Worm (Caenorhabditis elegans) whole organism, L2 larva: ENCODE results near the gene ptp-4A2.

ENCODE experiments used
- C34F6.9 ChIP-seq: fragments of 150-350 bp; optimal IDR thresholded peaks from 2 replicates; lab custom pipeline; 2014; ENCODE audit warnings: missing biosample characterization, missing genetic modification characterization
- F13H6.1 ChIP-seq: sonication (generic microtip); optimal IDR thresholded peaks from 2 replicates; lab custom pipeline; 2016; ENCODE audit warnings: missing genetic modification characterization, missing compliant biosample characterization
- R02D3.7 ChIP-seq: fragments of 150-350 bp; optimal IDR thresholded peaks from 2 replicates; lab custom pipeline; 2014; ENCODE audit warnings: missing biosample characterization, missing genetic modification characterization
- Y55F3AM.14 ChIP-seq: fragments of 200-800 bp; sonication (Bioruptor generic); optimal IDR thresholded peaks from 2 replicates; lab custom pipeline; 2018; ENCODE audit warnings: mild to moderate bottlenecking, missing genetic modification characterization, missing compliant biosample characterization
- ZK546.5 ChIP-seq: sonication (generic microtip); optimal IDR thresholded peaks from 2 replicates; lab custom pipeline; 2017; ENCODE audit warnings: missing biosample characterization, missing genetic modification characterization
- alr-1 ChIP-seq: fragments of 150-350 bp; optimal IDR thresholded peaks from 2 replicates; lab custom pipeline; 2014; ENCODE audit warnings: missing biosample characterization, missing genetic modification characterization
- aly-2 ChIP-seq: fragments of 150-350 bp; optimal IDR thresholded peaks from 2 replicates; lab custom pipeline; 2014; ENCODE audit warnings: missing biosample characterization, missing genetic modification characterization
- ama-1 ChIP-seq: fragments of 150-350 bp; optimal IDR thresholded peaks from 2 replicates; lab custom pipeline; 2018; ENCODE audit warnings: inconsistent platforms
- blmp-1 ChIP-seq: sonication (generic microtip); optimal IDR thresholded peaks from 2 replicates; lab custom pipeline; 2017; ENCODE audit warnings: missing genetic modification characterization, mild to moderate bottlenecking, missing compliant biosample characterization, antibody characterized with exemption, moderate library complexity; ENCODE audit not compliant: insufficient read depth
- ceh-16 ChIP-seq: fragments of 150-350 bp; optimal IDR thresholded peaks from 2 replicates; lab custom pipeline; 2014; ENCODE audit warnings: missing biosample characterization, missing genetic modification characterization
- ceh-82 ChIP-seq: fragments of 150-350 bp; optimal IDR thresholded peaks from 2 replicates; lab custom pipeline; 2014; ENCODE audit warnings: missing biosample characterization, missing genetic modification characterization
- crh-2 ChIP-seq: sonication (generic microtip); optimal IDR thresholded peaks from 2 replicates; lab custom pipeline; 2017; ENCODE audit warnings: missing biosample characterization, missing genetic modification characterization
- dmd-4 ChIP-seq: sonication (generic microtip); optimal IDR thresholded peaks from 2 replicates; lab custom pipeline; 2017; ENCODE audit warnings: missing biosample characterization, missing genetic modification characterization
- egl-27 ChIP-seq: sonication (generic microtip); optimal IDR thresholded peaks from 3 replicates; lab custom pipeline; 2017; ENCODE audit warnings: missing biosample characterization, missing genetic modification reagents, missing genetic modification characterization
- elt-1 ChIP-seq: fragments of 150-350 bp; optimal IDR thresholded peaks from 2 replicates; lab custom pipeline; 2014; ENCODE audit warnings: missing biosample characterization, missing genetic modification characterization
- elt-3 ChIP-seq: sonication (generic microtip); optimal IDR thresholded peaks from 2 replicates; lab custom pipeline; 2017; ENCODE audit warnings: missing biosample characterization, missing genetic modification characterization
- fos-1 ChIP-seq: fragments of 150-350 bp; optimal IDR thresholded peaks from 2 replicates; lab custom pipeline; 2014; ENCODE audit warnings: missing biosample characterization, missing genetic modification characterization
- gmeb-1 ChIP-seq: fragments of 150-350 bp; optimal IDR thresholded peaks from 2 replicates; lab custom pipeline; 2014; ENCODE audit warnings: missing biosample characterization, missing genetic modification characterization
- lin-11 ChIP-seq: fragments of 150-350 bp; sonication (generic microtip); optimal IDR thresholded peaks from 2 replicates; lab custom pipeline; 2014; ENCODE audit warnings: missing biosample characterization, missing genetic modification characterization, inconsistent platforms, mixed read lengths
- lin-13 ChIP-seq: fragments of 150-350 bp; optimal IDR thresholded peaks from 2 replicates; lab custom pipeline; 2014; ENCODE audit warnings: missing biosample characterization, missing genetic modification reagents, missing genetic modification characterization
- lin-39 ChIP-seq: fragments of 150-350 bp; optimal IDR thresholded peaks from 2 replicates; lab custom pipeline; 2014; ENCODE audit warnings: missing biosample characterization, missing genetic modification reagents, missing genetic modification characterization
- lsy-2 ChIP-seq, 2 experiments: fragments of 150-350 bp in 1 of 2; sonication (generic microtip) in 1 of 2; optimal IDR thresholded peaks; 2 replicates each; lab custom pipeline; 2014 to 2017; ENCODE audit warnings: missing biosample characterization in 2 of 2, missing genetic modification characterization in 2 of 2
- mab-5 ChIP-seq: fragments of 150-350 bp; optimal IDR thresholded peaks from 2 replicates; lab custom pipeline; 2014; ENCODE audit warnings: missing biosample characterization, missing genetic modification characterization
- mbf-1 ChIP-seq: sonication (generic microtip); optimal IDR thresholded peaks from 2 replicates; lab custom pipeline; 2017; ENCODE audit warnings: missing biosample characterization, missing genetic modification characterization
- nhr-10 ChIP-seq: sonication (generic microtip); optimal IDR thresholded peaks from 2 replicates; lab custom pipeline; 2017; ENCODE audit warnings: missing biosample characterization, missing genetic modification characterization
- nhr-12 ChIP-seq: fragments of 150-350 bp; optimal IDR thresholded peaks from 2 replicates; lab custom pipeline; 2014; ENCODE audit warnings: missing biosample characterization, missing genetic modification characterization
- nhr-129 ChIP-seq: fragments of 150-350 bp; optimal IDR thresholded peaks from 2 replicates; lab custom pipeline; 2014; ENCODE audit warnings: missing biosample characterization, missing genetic modification characterization
- nhr-23 ChIP-seq: fragments of 150-350 bp; optimal IDR thresholded peaks from 2 replicates; lab custom pipeline; 2014; ENCODE audit warnings: missing biosample characterization, missing genetic modification reagents, missing genetic modification characterization
- nhr-237 ChIP-seq: fragments of 150-350 bp; optimal IDR thresholded peaks from 2 replicates; lab custom pipeline; 2014; ENCODE audit warnings: missing biosample characterization, missing genetic modification characterization
- nhr-25 ChIP-seq: fragments of 150-350 bp; sonication (generic microtip); optimal IDR thresholded peaks from 3 replicates; lab custom pipeline; 2014; ENCODE audit warnings: missing biosample characterization, missing genetic modification characterization
- nhr-6 ChIP-seq: fragments of 150-350 bp; optimal IDR thresholded peaks from 2 replicates; lab custom pipeline; 2014; ENCODE audit warnings: missing biosample characterization, missing genetic modification characterization
- nhr-77 ChIP-seq: fragments of 150-350 bp; optimal IDR thresholded peaks from 2 replicates; lab custom pipeline; 2014; ENCODE audit warnings: missing biosample characterization, missing genetic modification characterization
- skn-1 ChIP-seq: sonication (generic microtip); optimal IDR thresholded peaks from 2 replicates; lab custom pipeline; 2017; ENCODE audit warnings: missing biosample characterization, missing genetic modification characterization
- sma-3 ChIP-seq: sonication (generic microtip); optimal IDR thresholded peaks from 2 replicates; lab custom pipeline; 2016; ENCODE audit warnings: missing genetic modification reagents, missing genetic modification characterization, missing compliant biosample characterization
- snpc-4 ChIP-seq: fragments of 150-350 bp; optimal IDR thresholded peaks from 2 replicates; lab custom pipeline; 2014; ENCODE audit warnings: missing biosample characterization, missing genetic modification characterization
- unc-39 ChIP-seq: fragments of 150-350 bp; optimal IDR thresholded peaks from 2 replicates; lab custom pipeline; 2014; ENCODE audit warnings: missing biosample characterization, missing genetic modification characterization
- unc-55 ChIP-seq: fragments of 150-350 bp; sonication (generic microtip); optimal IDR thresholded peaks from 3 replicates; lab custom pipeline; 2014; ENCODE audit warnings: missing biosample characterization, missing genetic modification reagents, missing genetic modification characterization
- zag-1 ChIP-seq: fragments of 150-350 bp; optimal IDR thresholded peaks from 2 replicates; lab custom pipeline; 2014; ENCODE audit warnings: missing biosample characterization, missing genetic modification characterization
- ztf-4 ChIP-seq: fragments of 150-350 bp; optimal IDR thresholded peaks from 2 replicates; lab custom pipeline; 2014; ENCODE audit warnings: missing biosample characterization, missing genetic modification characterization

Gene ptp-4A2

ce11 chrX:3982370-3982769, 39.3 kb upstream of the ptp-4A2 start:
- no peak for TF ChIP-seq aly-2 (tag; lab: Kevin White, UChicago)
- TF ChIP-seq blmp-1 (tag; lab: Kevin White, UChicago): peak; percentile 62
- no peak for TF ChIP-seq mab-5 (tag; lab: Kevin White, UChicago)
- no peak for TF ChIP-seq unc-39 (tag; lab: Kevin White, UChicago)
- TF ChIP-seq lin-13: no peak
- no peak for TF ChIP-seq nhr-12 (tag; lab: Kevin White, UChicago)
- TF ChIP-seq R02D3.7 (tag; lab: Kevin White, UChicago): no peak
- no peak for TF ChIP-seq skn-1 (tag; lab: Kevin White, UChicago)
- no peak for TF ChIP-seq nhr-237 (tag; lab: Kevin White, UChicago)

- no peak for TF ChIP-seq nhr-23
- TF ChIP-seq dmd-4 (tag; lab: Kevin White, UChicago): no peak
- no peak for TF ChIP-seq nhr-25 (tag; lab: Kevin White, UChicago)
- no peak for TF ChIP-seq lin-39 (tag; lab: Kevin White, UChicago)
- TF ChIP-seq nhr-129 (tag; lab: Kevin White, UChicago): no peak
- TF ChIP-seq ceh-82 (tag; lab: Kevin White, UChicago): no peak
- TF ChIP-seq crh-2: no peak
- no peak for TF ChIP-seq ama-1 (lab: Kevin White, UChicago)
- TF ChIP-seq zag-1 (tag; lab: Kevin White, UChicago): no peak
- TF ChIP-seq mbf-1: no peak
- no peak for TF ChIP-seq unc-39 (tag; lab: Kevin White, UChicago)
- no peak for TF ChIP-seq lin-11 (tag; lab: Kevin White, UChicago)
- no peak for TF ChIP-seq F13H6.1 (tag; lab: Kevin White, UChicago)
- no peak for TF ChIP-seq ceh-16
- TF ChIP-seq nhr-6 (tag; lab: Kevin White, UChicago): no peak
Observed at ce11 chrX:3979146-3979545, 36.0 kb upstream of the ptp-4A2 start.

- no peak for TF ChIP-seq egl-27 (tag; lab: Kevin White, UChicago)
- no peak for TF ChIP-seq ZK546.5 (tag; lab: Kevin White, UChicago)
- no peak for TF ChIP-seq aly-2 (tag; lab: Kevin White, UChicago)
- TF ChIP-seq unc-55 (GFP tag; lab: Kevin White, UChicago): no peak
- no peak for TF ChIP-seq nhr-129 (tag; lab: Kevin White, UChicago)
- no peak for TF ChIP-seq nhr-237 (tag; lab: Kevin White, UChicago)
- TF ChIP-seq skn-1 (tag; lab: Kevin White, UChicago): no peak
- no peak for TF ChIP-seq blmp-1 (tag; lab: Kevin White, UChicago)
- TF ChIP-seq ceh-82 (tag; lab: Kevin White, UChicago): no peak
- TF ChIP-seq nhr-77 (tag; lab: Kevin White, UChicago): no peak
- no peak for TF ChIP-seq zag-1 (tag; lab: Kevin White, UChicago)
- no peak for TF ChIP-seq fos-1 (tag; lab: Kevin White, UChicago)
- TF ChIP-seq dmd-4 (tag; lab: Kevin White, UChicago): no peak
- TF ChIP-seq elt-3 (tag; lab: Kevin White, UChicago): no peak
- no peak for TF ChIP-seq snpc-4
- TF ChIP-seq nhr-23: no peak
- TF ChIP-seq ceh-16: no peak
- TF ChIP-seq lin-11 (tag; lab: Kevin White, UChicago): no peak
- TF ChIP-seq, all 48 proteins: peak for 0
Observed at ce11 chrX:3977271-3977670, 34.2 kb upstream of the ptp-4A2 start.

ce11 chrX:3976755-3977154, 33.6 kb upstream of the ptp-4A2 start:
- no peak for TF ChIP-seq lsy-2 (tag; optimal IDR thresholded peaks at IDR 0.05; lab: Kevin White, UChicago)
- TF ChIP-seq blmp-1 (tag; lab: Kevin White, UChicago): no peak
- TF ChIP-seq egl-27 (tag; lab: Kevin White, UChicago): no peak
- no peak for TF ChIP-seq R02D3.7 (tag; lab: Kevin White, UChicago)
- no peak for TF ChIP-seq alr-1 (tag; lab: Kevin White, UChicago)
- TF ChIP-seq gmeb-1 (tag; lab: Kevin White, UChicago): no peak
- no peak for TF ChIP-seq skn-1 (tag; lab: Kevin White, UChicago)
- no peak for TF ChIP-seq ceh-16
- no peak for TF ChIP-seq Y55F3AM.14 (GFP tag; lab: Kevin White, UChicago)
- no peak for TF ChIP-seq nhr-10 (tag; lab: Kevin White, UChicago)
- TF ChIP-seq mbf-1: no peak

- TF ChIP-seq lsy-2 (tag; optimal IDR thresholded peaks at IDR 0.05; lab: Kevin White, UChicago) (no peak), ZK546.5 (tag; lab: Kevin White, UChicago) (no peak), R02D3.7 (tag; lab: Kevin White, UChicago) (no peak), ama-1 (lab: Kevin White, UChicago) (no peak), C34F6.9 (no peak), nhr-77 (tag; lab: Kevin White, UChicago) (no peak), aly-2 (tag; lab: Kevin White, UChicago) (no peak), ztf-4 (no peak), elt-1 (tag; lab: Kevin White, UChicago) (no peak), nhr-129 (tag; lab: Kevin White, UChicago) (no peak), unc-39 (tag; lab: Kevin White, UChicago) (no peak), sma-3 (no peak), egl-27 (tag; lab: Kevin White, UChicago) (no peak), nhr-6 (tag; lab: Kevin White, UChicago) (no peak)
Observed at ce11 chrX:3974160-3974559, 31.0 kb upstream of the ptp-4A2 start.
